Fruit fly (Drosophila melanogaster): ENCODE data around the gene Cdc37.

dm6 chr3L:1771658-1772057 is 23.5 kb upstream of the Cdc37 start, which contains the start of gene Dhc62B:
- TF ChIP-seq insv (optimal IDR thresholded peaks at IDR 0.05), result no peak
- no peak for TF ChIP-seq h (optimal IDR thresholded peaks at IDR 0.05)
- no peak for TF ChIP-seq psq (optimal IDR thresholded peaks at IDR 0.05)
- no peak for TF ChIP-seq Sin3A (optimal IDR thresholded peaks at IDR 0.05)
